Fruit fly (Drosophila melanogaster) ovary, adult (tissue): ENCODE data around the gene Trpgamma.

Experiments
- CG17801 ChIP-seq: fragments of 200-800 bp; optimal IDR thresholded peaks from 2 replicates; lab custom pipeline; 2019; ENCODE audit warnings: missing biosample characterization, mild to moderate bottlenecking, missing genetic modification characterization, moderate library complexity; ENCODE audit not compliant: partially characterized antibody

The Trpgamma gene

dm6 chr2L:16676651-16677359 lies at the start of gene Trpgamma, which contains the start of gene her:
Trpgamma (minus strand) TSS chr2L:16676701.
her (plus strand) TSS chr2L:16677185.
- TF ChIP-seq CG17801 (GFP tag; lab: Kevin White, UChicago) = peak; percentile 41

- no peak for TF ChIP-seq CG17801 (GFP tag; lab: Kevin White, UChicago)
Observed at dm6 chr2L:16722596-16722995, 46.1 kb upstream of the Trpgamma start.

dm6 chr2L:16720707-16721700 lies 44.5 kb upstream of the Trpgamma start:
- peak; percentile 97 for TF ChIP-seq CG17801 (GFP tag; lab: Kevin White, UChicago)

dm6 chr2L:16719643-16720515 lies 43.4 kb upstream of the Trpgamma start, which contains the start of gene Cyt-c-p:
Cyt-c-p (plus strand) TSS chr2L:16719932.
- TF ChIP-seq CG17801 (GFP tag; lab: Kevin White, UChicago) = peak; percentile 19

dm6 chr2L:16718446-16719173 lies 42.1 kb upstream of the Trpgamma start:
- TF ChIP-seq CG17801 (GFP tag; lab: Kevin White, UChicago) = no peak

- no peak for TF ChIP-seq CG17801 (GFP tag; lab: Kevin White, UChicago)
Observed at dm6 chr2L:16716771-16717170, 40.3 kb upstream of the Trpgamma start.

dm6 chr2L:16715841-16716701 lies 39.6 kb upstream of the Trpgamma start, which contains the start of the genes Cyt-c-d and CG31808:
Cyt-c-d (plus strand) TSS chr2L:16715891.
CG31808 (minus strand) TSS chr2L:16716195.
- peak; percentile 90 for TF ChIP-seq CG17801 (GFP tag; lab: Kevin White, UChicago)

- no peak for TF ChIP-seq CG17801 (GFP tag; lab: Kevin White, UChicago)
Observed at dm6 chr2L:16715133-16715833, 38.8 kb upstream of the Trpgamma start.

- no peak for TF ChIP-seq CG17801 (GFP tag; lab: Kevin White, UChicago)
Observed at dm6 chr2L:16713929-16714328, 37.4 kb upstream of the Trpgamma start.

- TF ChIP-seq CG17801 (GFP tag; lab: Kevin White, UChicago) = no peak
Observed at dm6 chr2L:16711891-16712290, 35.4 kb upstream of the Trpgamma start.

- no peak for TF ChIP-seq CG17801 (GFP tag; lab: Kevin White, UChicago)
Observed at dm6 chr2L:16710677-16711076, 34.2 kb upstream of the Trpgamma start.

- no peak for TF ChIP-seq CG17801 (GFP tag; lab: Kevin White, UChicago)
Observed at dm6 chr2L:16710234-16710633, 33.7 kb upstream of the Trpgamma start.
